Worm (Caenorhabditis elegans): Measurements from ENCODE around the gene F54D12.1.
"Not testable (repeated sequence)": the region's sequence is repeated elsewhere in the genome, so short reads cannot be mapped to it uniquely, and the experiment has no call there.

ce11 chrII:1446696-1447293, 46.6 kb downstream of the F54D12.1 start, which contains the start of gene Y51H7C.12:
- TF ChIP-seq nhr-11 (tag; optimal IDR thresholded peaks at IDR 0.05); unc-62 (GFP tag; optimal IDR thresholded peaks at IDR 0.05); ceh-82 (tag; optimal IDR thresholded peaks at IDR 0.05); ztf-4 (tag; optimal IDR thresholded peaks at IDR 0.05); ama-1 (optimal IDR thresholded peaks at IDR 0.05); zag-1 (tag; optimal IDR thresholded peaks at IDR 0.05); ZK546.5 (tag; optimal IDR thresholded peaks at IDR 0.05); F13H6.1 (tag; optimal IDR thresholded peaks at IDR 0.05); unc-39 (tag; optimal IDR thresholded peaks at IDR 0.05); blmp-1 (tag; optimal IDR thresholded peaks at IDR 0.05; ENCODE audit: insufficient read depth); ztf-11 (tag; optimal IDR thresholded peaks at IDR 0.05); nhr-10 (tag; optimal IDR thresholded peaks at IDR 0.05); C34F6.9 (tag; optimal IDR thresholded peaks at IDR 0.05); lin-39 (tag; optimal IDR thresholded peaks at IDR 0.05): not testable (repeated sequence)
